Worm (Caenorhabditis elegans) whole organism, young adult: ENCODE data around the gene R02E4.3.
A peak's percentile ranks its signal among the peaks of the same experiment; 100 is the strongest.

ENCODE experiments used
- B0261.1 ChIP-seq: sonication (generic microtip); optimal IDR thresholded peaks from 2 replicates; lab custom pipeline; 2016; ENCODE audit warnings: mild to moderate bottlenecking, missing genetic modification characterization, moderate library complexity, missing compliant biosample characterization
- C06A6.2 ChIP-seq: fragments of 200-800 bp; sonication (Bioruptor generic); conservative IDR thresholded peaks from 2 replicates; pipeline ENCODE4 v1.3.6; 2022; ENCODE audit warnings: missing genetic modification characterization, missing compliant biosample characterization
- C17E4.6 ChIP-seq: fragments of 200-800 bp; sonication (Bioruptor generic); IDR thresholded peaks from 2 replicates; pipeline ENCODE4 v1.3.6; 2022; ENCODE audit warnings: missing genetic modification reagents, missing genetic modification characterization, missing compliant biosample characterization
- F10E7.11 ChIP-seq: sonication (generic microtip); optimal IDR thresholded peaks from 2 replicates; lab custom pipeline; 2017; ENCODE audit warnings: mild to moderate bottlenecking, missing genetic modification characterization, moderate library complexity, missing compliant biosample characterization
- F23B12.7 ChIP-seq: sonication (generic microtip); optimal IDR thresholded peaks from 2 replicates; lab custom pipeline; 2017; ENCODE audit warnings: missing genetic modification characterization, mild to moderate bottlenecking, missing compliant biosample characterization, antibody characterized with exemption, moderate library complexity; ENCODE audit not compliant: insufficient read depth
- F57C9.4 ChIP-seq: sonication (generic microtip); optimal IDR thresholded peaks from 2 replicates; lab custom pipeline; 2017; ENCODE audit warnings: mild to moderate bottlenecking, missing genetic modification characterization, missing compliant biosample characterization
- K11D2.4 ChIP-seq: fragments of 200-800 bp; sonication (Bioruptor generic); IDR thresholded peaks from 2 replicates; pipeline ENCODE4 v1.3.6; 2022; ENCODE audit warnings: missing genetic modification reagents, missing genetic modification characterization, missing compliant biosample characterization
- T07F8.4 ChIP-seq: sonication (generic microtip); optimal IDR thresholded peaks from 2 replicates; lab custom pipeline; 2016; ENCODE audit warnings: mild to moderate bottlenecking, missing genetic modification characterization, moderate library complexity, missing compliant biosample characterization
- Y79H2A.3 ChIP-seq: fragments of 200-800 bp; sonication (Bioruptor generic); conservative IDR thresholded peaks from 2 replicates; pipeline ENCODE4 v1.3.6; 2022; ENCODE audit warnings: missing genetic modification reagents, missing genetic modification characterization, missing compliant biosample characterization
- aptf-3 ChIP-seq: fragments of 200-800 bp; sonication (Bioruptor generic); IDR thresholded peaks from 2 replicates; pipeline ENCODE4 v1.3.6; 2022; ENCODE audit warnings: missing genetic modification characterization, missing compliant biosample characterization
- atf-7 ChIP-seq: sonication (generic microtip); optimal IDR thresholded peaks from 2 replicates; lab custom pipeline; 2017; ENCODE audit warnings: mild to moderate bottlenecking, missing genetic modification characterization, missing compliant biosample characterization
- attf-3 ChIP-seq: fragments of 200-800 bp; sonication (Bioruptor generic); conservative IDR thresholded peaks from 2 replicates; pipeline ENCODE4 v1.3.6; 2022; ENCODE audit warnings: missing genetic modification reagents, missing genetic modification characterization, missing compliant biosample characterization
- cebp-1 ChIP-seq, 2 experiments: fragments of 200-800 bp in 1 of 2; sonication (Bioruptor generic) in 1 of 2; sonication (generic microtip) in 1 of 2; IDR thresholded peaks in 1 of 2; optimal IDR thresholded peaks in 1 of 2; 2 replicates each; pipeline versions ENCODE4 v1.3.6 to Lab custom; 2017 to 2022; ENCODE audit warnings: missing compliant biosample characterization in 2 of 2, missing genetic modification characterization in 2 of 2, mild to moderate bottlenecking in 1 of 2, missing genetic modification reagents in 1 of 2, moderate library complexity in 1 of 2
- cebp-2 ChIP-seq: fragments of 200-800 bp; sonication (Bioruptor generic); IDR thresholded peaks from 2 replicates; pipeline ENCODE4 v1.3.6; 2022; ENCODE audit warnings: missing genetic modification characterization, missing compliant biosample characterization
- ceh-40 ChIP-seq: fragments of 200-800 bp; sonication (Bioruptor generic); IDR thresholded peaks from 2 replicates; pipeline ENCODE4 v1.3.6; 2022; ENCODE audit warnings: missing genetic modification characterization, missing compliant biosample characterization
- ceh-79 ChIP-seq: sonication (generic microtip); optimal IDR thresholded peaks from 2 replicates; lab custom pipeline; 2017; ENCODE audit warnings: mild to moderate bottlenecking, missing genetic modification characterization, missing compliant biosample characterization
- ceh-91 ChIP-seq: fragments of 200-800 bp; sonication (Bioruptor generic); IDR thresholded peaks from 2 replicates; pipeline ENCODE4 v1.3.6; 2022; ENCODE audit warnings: missing genetic modification reagents, missing genetic modification characterization, missing compliant biosample characterization
- chd-7 ChIP-seq: sonication (generic microtip); optimal IDR thresholded peaks from 2 replicates; lab custom pipeline; 2016; ENCODE audit warnings: mild to moderate bottlenecking, missing genetic modification characterization, moderate library complexity, missing compliant biosample characterization
- dox-1 ChIP-seq: fragments of 200-800 bp; sonication (Bioruptor generic); IDR thresholded peaks from 2 replicates; pipeline ENCODE4 v1.3.6; 2022; ENCODE audit warnings: missing genetic modification reagents, missing genetic modification characterization, missing compliant biosample characterization
- dpff-1 ChIP-seq: sonication (generic microtip); optimal IDR thresholded peaks from 2 replicates; lab custom pipeline; 2017; ENCODE audit warnings: mild to moderate bottlenecking, missing genetic modification characterization, missing compliant biosample characterization
- dpl-1 ChIP-seq: fragments of 150-350 bp; optimal IDR thresholded peaks from 2 replicates; lab custom pipeline; 2014; ENCODE audit warnings: missing biosample characterization, missing genetic modification reagents, missing genetic modification characterization
- egl-44 ChIP-seq: fragments of 200-800 bp; sonication (Bioruptor generic); IDR thresholded peaks from 2 replicates; pipeline ENCODE4 v1.3.6; 2022; ENCODE audit warnings: missing genetic modification reagents, missing genetic modification characterization, missing compliant biosample characterization
- him-1 ChIP-seq: sonication (generic microtip); optimal IDR thresholded peaks from 2 replicates; lab custom pipeline; 2016; ENCODE audit warnings: missing genotype, missing genetic modification reagents, missing genetic modification characterization, missing compliant biosample characterization
- hlh-12 ChIP-seq: sonication (generic microtip); optimal IDR thresholded peaks from 2 replicates; lab custom pipeline; 2016; ENCODE audit warnings: missing genetic modification characterization, missing compliant biosample characterization
- hmg-1.2 ChIP-seq: fragments of 200-800 bp; sonication (Bioruptor generic); IDR thresholded peaks from 2 replicates; pipeline ENCODE4 v1.3.6; 2022; ENCODE audit warnings: missing genetic modification reagents, missing genetic modification characterization, missing compliant biosample characterization
- let-526 ChIP-seq: fragments of 200-800 bp; sonication (Bioruptor generic); IDR thresholded peaks from 2 replicates; pipeline ENCODE4 v1.3.6; 2022; ENCODE audit warnings: missing genetic modification reagents, missing genetic modification characterization, missing compliant biosample characterization
- lin-35 ChIP-seq, 3 experiments: fragments of 150-350 bp in 2 of 3; sonication (generic microtip) in 1 of 3; optimal IDR thresholded peaks; 2 replicates each; lab custom pipeline; 2014 to 2018; ENCODE audit warnings: missing biosample characterization in 3 of 3, missing genetic modification characterization in 3 of 3, missing genetic modification reagents in 3 of 3
- lir-1 ChIP-seq: fragments of 200-800 bp; sonication (Bioruptor generic); conservative IDR thresholded peaks from 2 replicates; pipeline ENCODE4 v1.3.6; 2022; ENCODE audit warnings: missing genetic modification reagents, missing genetic modification characterization, missing compliant biosample characterization
- madf-6 ChIP-seq: fragments of 200-800 bp; sonication (Bioruptor generic); IDR thresholded peaks from 2 replicates; pipeline ENCODE4 v1.3.6; 2022; ENCODE audit warnings: missing genetic modification reagents, missing genetic modification characterization, missing compliant biosample characterization
- madf-8 ChIP-seq: fragments of 200-800 bp; sonication (Bioruptor generic); conservative IDR thresholded peaks from 2 replicates; pipeline ENCODE4 v1.3.6; 2022; ENCODE audit warnings: missing genetic modification reagents, missing genetic modification characterization, missing compliant biosample characterization
- mcd-1 ChIP-seq: fragments of 200-800 bp; sonication (Bioruptor generic); IDR thresholded peaks from 2 replicates; pipeline ENCODE4 v1.3.6; 2022; ENCODE audit warnings: missing genetic modification reagents, missing genetic modification characterization, missing compliant biosample characterization
- mel-28 ChIP-seq: sonication (generic microtip); optimal IDR thresholded peaks from 2 replicates; lab custom pipeline; 2016; ENCODE audit warnings: borderline replicate concordance, mild to moderate bottlenecking, missing genetic modification characterization, missing compliant biosample characterization
- mes-4 ChIP-seq: sonication (generic microtip); optimal IDR thresholded peaks from 2 replicates; lab custom pipeline; 2016; ENCODE audit warnings: missing genotype, missing genetic modification characterization, missing compliant biosample characterization
- nfyb-1 ChIP-seq: fragments of 200-800 bp; sonication (Bioruptor generic); IDR thresholded peaks from 2 replicates; pipeline ENCODE4 v1.3.6; 2022; ENCODE audit warnings: missing genetic modification reagents, missing genetic modification characterization, missing compliant biosample characterization
- nhr-120 ChIP-seq: fragments of 200-800 bp; sonication (Bioruptor generic); IDR thresholded peaks from 2 replicates; pipeline ENCODE4 v1.3.6; 2022; ENCODE audit warnings: missing genetic modification characterization, missing compliant biosample characterization
- nhr-179 ChIP-seq: sonication (generic microtip); optimal IDR thresholded peaks from 2 replicates; lab custom pipeline; 2016; ENCODE audit warnings: mild to moderate bottlenecking, missing genetic modification characterization, missing compliant biosample characterization
- nhr-90 ChIP-seq: sonication (generic microtip); optimal IDR thresholded peaks from 2 replicates; lab custom pipeline; 2016; ENCODE audit warnings: missing genotype, mild to moderate bottlenecking, missing genetic modification characterization, missing compliant biosample characterization
- sea-2 ChIP-seq: fragments of 200-800 bp; sonication (Bioruptor generic); IDR thresholded peaks from 2 replicates; pipeline ENCODE4 v1.3.6; 2022; ENCODE audit warnings: missing genetic modification characterization, missing compliant biosample characterization
- snpc-1.1 ChIP-seq: sonication (generic microtip); optimal IDR thresholded peaks from 2 replicates; lab custom pipeline; 2017; ENCODE audit warnings: missing genetic modification characterization, mild to moderate bottlenecking, missing compliant biosample characterization, antibody characterized with exemption, moderate library complexity, missing genotype, missing genetic modification reagents; ENCODE audit not compliant: insufficient read depth
- snpc-3.4 ChIP-seq: sonication (generic microtip); optimal IDR thresholded peaks from 2 replicates; lab custom pipeline; 2017; ENCODE audit warnings: missing genetic modification characterization, mild to moderate bottlenecking, missing compliant biosample characterization, antibody characterized with exemption, moderate library complexity, missing genotype, missing genetic modification reagents
- zfh-2 ChIP-seq: fragments of 200-800 bp; sonication (Bioruptor generic); conservative IDR thresholded peaks from 2 replicates; pipeline ENCODE4 v1.3.6; 2022; ENCODE audit warnings: missing genetic modification reagents, missing genetic modification characterization, missing compliant biosample characterization
- zim-3 ChIP-seq: sonication (generic microtip); optimal IDR thresholded peaks from 2 replicates; lab custom pipeline; 2017; ENCODE audit warnings: mild to moderate bottlenecking, missing genetic modification characterization, moderate library complexity, missing compliant biosample characterization
- ztf-25 ChIP-seq: fragments of 200-800 bp; sonication (Bioruptor generic); IDR thresholded peaks from 2 replicates; pipeline ENCODE4 v1.3.6; 2022; ENCODE audit warnings: missing genetic modification reagents, missing genetic modification characterization, missing compliant biosample characterization
- ztf-26 ChIP-seq: sonication (generic microtip); optimal IDR thresholded peaks from 2 replicates; lab custom pipeline; 2017; ENCODE audit warnings: missing genetic modification characterization, missing compliant biosample characterization

R02E4.3 gene

DNA sequence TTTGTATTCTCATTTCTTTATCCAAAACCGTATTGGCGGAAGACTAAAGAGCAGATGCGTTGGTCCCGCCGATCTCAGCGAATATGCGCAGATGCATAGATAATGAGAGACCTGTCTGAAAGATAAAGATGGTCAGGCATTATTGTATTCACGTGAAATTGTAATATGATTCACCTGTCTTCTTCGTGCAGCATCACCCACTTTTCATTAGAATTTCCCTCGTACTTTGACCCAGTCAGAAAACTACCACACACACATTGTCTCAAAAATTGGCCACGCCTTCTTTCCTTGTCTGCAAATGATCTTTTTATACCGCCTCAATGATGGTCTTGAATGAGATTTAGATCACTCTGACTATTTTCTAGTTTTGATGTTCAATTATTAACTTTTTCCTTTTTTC lies 44.1 kb upstream of the R02E4.3 start:
- peak; percentile 54; the same call in 1 of the 2 replicates for TF ChIP-seq Y79H2A.3 (GFP tag; lab: Robert Waterston, UW)
- no peak for TF ChIP-seq hlh-12 (tag; lab: Kevin White, UChicago)
- TF ChIP-seq dpff-1 (tag; lab: Kevin White, UChicago): no peak
- peak; percentile 31 for TF ChIP-seq zim-3 (tag; lab: Kevin White, UChicago)
- 0 out of 2 replicates have a peak, but pooled peaks have one; percentile 4 for TF ChIP-seq let-526 (GFP tag; lab: Robert Waterston, UW)
- no peak for TF ChIP-seq ztf-25 (GFP tag; lab: Robert Waterston, UW)
- 0 out of 2 replicates have a peak, but pooled peaks have one; percentile 4 for TF ChIP-seq ceh-40 (GFP tag; lab: Robert Waterston, UW)

DNA sequence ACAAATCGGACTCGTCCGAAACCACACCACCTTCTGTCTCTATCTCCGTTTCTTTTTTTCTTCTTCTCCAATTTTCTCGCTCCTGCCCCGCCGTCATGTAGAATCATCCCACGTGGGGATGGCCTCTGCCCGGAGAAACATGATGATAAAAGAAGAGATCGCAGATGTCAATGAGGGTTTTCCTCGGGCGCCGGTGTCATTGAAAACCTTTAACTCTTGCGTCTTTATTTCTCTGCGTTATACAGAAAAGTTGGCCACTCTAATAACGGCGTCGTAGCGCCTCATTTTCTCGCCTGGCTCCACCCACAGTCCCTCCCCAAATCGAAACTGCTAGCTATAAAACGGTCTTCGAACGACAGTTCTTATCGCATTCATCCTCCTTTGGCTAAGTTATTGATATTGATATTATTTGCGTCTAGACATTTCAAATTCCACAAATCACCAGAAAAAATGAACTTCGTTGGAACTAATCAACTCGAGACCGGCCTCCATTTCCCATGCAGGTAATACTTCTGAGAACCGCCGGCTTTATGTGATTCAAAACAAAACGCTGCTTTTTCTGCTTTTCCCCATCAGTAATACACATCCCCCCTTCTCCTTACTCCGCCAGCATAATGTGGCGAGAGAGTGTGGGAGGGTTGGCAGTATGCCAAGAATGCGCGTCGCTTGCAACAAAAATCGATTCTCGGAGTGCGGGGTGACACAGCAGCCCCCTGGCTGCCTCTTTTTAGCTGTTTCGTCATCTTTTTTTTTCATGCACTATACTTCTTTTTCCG lies 43.3 kb upstream of the R02E4.3 start:
- TF ChIP-seq nhr-120 (GFP tag; lab: Robert Waterston, UW) (0 out of 2 replicates have a peak, but pooled peaks have one; percentile 45), K11D2.4 (GFP tag; lab: Robert Waterston, UW) (peak; percentile 81), nhr-179 (tag; lab: Kevin White, UChicago) (no peak), dpl-1 (GFP tag; lab: Kevin White, UChicago) (no peak), mes-4 (no peak), ceh-91 (no peak), ceh-40 (GFP tag; lab: Robert Waterston, UW) (peak; percentile 68), aptf-3 (GFP tag; lab: Robert Waterston, UW) (0 out of 2 replicates have a peak, but pooled peaks have one; percentile 13), madf-8 (GFP tag; lab: Robert Waterston, UW) (0 out of 2 replicates have a peak, but pooled peaks have one; percentile 3), F57C9.4 (tag; lab: Kevin White, UChicago) (peak; percentile 26), lir-1 (GFP tag; lab: Robert Waterston, UW) (peak; percentile 22; the same call in 1 of the 2 replicates), attf-3 (GFP tag; lab: Robert Waterston, UW) (no peak), nfyb-1 (GFP tag; lab: Robert Waterston, UW) (peak; percentile 51), mel-28 (no peak), cebp-2 (no peak), dpff-1 (tag; lab: Kevin White, UChicago) (no peak), C17E4.6 (no peak), chd-7 (tag; lab: Kevin White, UChicago) (peak; percentile 68), hmg-1.2 (GFP tag; lab: Robert Waterston, UW) (peak; percentile 26; the same call in 1 of the 2 replicates), snpc-1.1 (no peak), dox-1 (peak; percentile 35), Y79H2A.3 (GFP tag; lab: Robert Waterston, UW) (no peak), sea-2 (GFP tag; lab: Robert Waterston, UW) (peak; percentile 53; the same call in 1 of the 2 replicates), lin-35 (GFP tag; optimal IDR thresholded peaks at IDR 0.05; lab: Kevin White, UChicago) (no peak), zfh-2 (GFP tag; lab: Robert Waterston, UW) (peak; percentile 74), ztf-26 (peak; percentile 43), snpc-3.4 (tag; lab: Kevin White, UChicago) (no peak), C06A6.2 (GFP tag; lab: Robert Waterston, UW) (peak; percentile 58), atf-7 (tag; lab: Kevin White, UChicago) (peak; percentile 57), him-1 (no peak), T07F8.4 (tag; lab: Kevin White, UChicago) (no peak), B0261.1 (tag; lab: Kevin White, UChicago) (no peak), nhr-90 (tag; lab: Kevin White, UChicago) (peak; percentile 7), F23B12.7 (peak; percentile 38), cebp-1 (GFP tag; IDR thresholded peaks at IDR 0.05; lab: Robert Waterston, UW) (no peak), cebp-1 (tag; optimal IDR thresholded peaks at IDR 0.05; lab: Kevin White, UChicago) (peak; percentile 76), mcd-1 (GFP tag; lab: Robert Waterston, UW) (peak; percentile 67), F10E7.11 (tag; lab: Kevin White, UChicago) (no peak), egl-44 (GFP tag; lab: Robert Waterston, UW) (0 out of 2 replicates have a peak, but pooled peaks have one; percentile 53), ceh-79 (tag; lab: Kevin White, UChicago) (no peak), madf-6 (GFP tag; lab: Robert Waterston, UW) (peak; percentile 21; the same call in 1 of the 2 replicates)
